Worm (Caenorhabditis elegans) whole organism, early embryonic: ENCODE data around the gene nhr-98.

Source experiments
- B0310.2 ChIP-seq: sonication (generic microtip); optimal IDR thresholded peaks from 2 replicates; lab custom pipeline; 2016; ENCODE audit warnings: mild to moderate bottlenecking, missing genetic modification characterization, missing compliant biosample characterization
- F13C5.2 ChIP-seq: sonication (generic microtip); optimal IDR thresholded peaks from 2 replicates; lab custom pipeline; 2017; ENCODE audit warnings: mild to moderate bottlenecking, missing genetic modification characterization, inconsistent platforms, missing compliant biosample characterization
- aly-1 ChIP-seq: sonication (generic microtip); optimal IDR thresholded peaks from 2 replicates; lab custom pipeline; 2016; ENCODE audit warnings: missing genetic modification characterization, missing compliant biosample characterization
- ama-1 ChIP-seq: fragments of 150-350 bp; optimal IDR thresholded peaks from 2 replicates; lab custom pipeline; 2014
- ceh-13 ChIP-seq: fragments of 200-800 bp; sonication (Bioruptor generic); optimal IDR thresholded peaks from 2 replicates; lab custom pipeline; 2018; ENCODE audit warnings: mild to moderate bottlenecking, missing genetic modification characterization, missing compliant biosample characterization
- flt-1 ChIP-seq: fragments of 200-800 bp; sonication (Bioruptor generic); IDR thresholded peaks from 2 replicates; pipeline ENCODE4 v1.3.6; 2022; ENCODE audit warnings: missing genetic modification characterization, missing compliant biosample characterization
- hmg-4 ChIP-seq: fragments of 200-800 bp; sonication (Bioruptor generic); optimal IDR thresholded peaks from 2 replicates; lab custom pipeline; 2018; ENCODE audit warnings: mild to moderate bottlenecking, missing genetic modification characterization, missing compliant biosample characterization
- scrt-1 ChIP-seq: fragments of 200-800 bp; sonication (Bioruptor generic); IDR thresholded peaks from 2 replicates; pipeline ENCODE4 v1.3.6; 2022; ENCODE audit warnings: missing genetic modification characterization, missing compliant biosample characterization
- sea-1 ChIP-seq: fragments of 200-800 bp; sonication (Bioruptor generic); conservative IDR thresholded peaks from 2 replicates; pipeline ENCODE4 v1.3.6; 2022; ENCODE audit warnings: missing genetic modification characterization, missing compliant biosample characterization
- tbx-11 ChIP-seq: fragments of 200-800 bp; sonication (Bioruptor generic); IDR thresholded peaks from 2 replicates; pipeline ENCODE4 v1.3.6; 2022; ENCODE audit warnings: missing genetic modification characterization, missing compliant biosample characterization
- tbx-37 ChIP-seq: fragments of 200-800 bp; sonication (Bioruptor generic); conservative IDR thresholded peaks from 2 replicates; pipeline ENCODE4 v1.3.6; 2022; ENCODE audit warnings: missing genetic modification reagents, missing genetic modification characterization, missing compliant biosample characterization
- tra-4 ChIP-seq: sonication (generic microtip); optimal IDR thresholded peaks from 2 replicates; lab custom pipeline; 2017; ENCODE audit warnings: missing genetic modification characterization, missing compliant biosample characterization

DNA sequence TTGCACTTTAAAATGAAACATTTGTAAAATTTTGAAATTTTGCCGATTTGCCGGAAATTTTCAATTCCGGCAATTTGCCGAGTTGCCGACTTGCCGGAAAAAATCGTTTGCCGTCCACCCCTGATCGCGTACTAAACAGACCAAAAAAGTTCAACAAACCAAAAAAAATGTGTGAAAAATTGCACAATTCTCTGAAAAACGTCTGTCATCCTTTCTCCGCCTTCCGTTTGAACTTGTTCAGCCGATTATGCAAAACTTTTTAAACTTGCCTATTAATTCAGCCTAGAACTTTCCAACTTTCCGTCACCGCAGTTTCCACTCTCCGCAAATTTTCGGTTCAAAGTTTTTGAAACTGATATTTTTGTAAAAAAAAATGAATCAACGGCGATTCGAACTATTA, 29.5 kb upstream of the nhr-98 start, which contains the start of gene B0554.5:
- no peak for TF ChIP-seq scrt-1 (GFP tag; lab: Robert Waterston, UW)
- TF ChIP-seq ceh-13 (GFP tag; lab: Kevin White, UChicago), result no peak
- no peak for TF ChIP-seq sea-1
- no peak for TF ChIP-seq tbx-11 (GFP tag; lab: Robert Waterston, UW)
- no peak for TF ChIP-seq B0310.2
- TF ChIP-seq ama-1 (lab: Kevin White, UChicago), result no peak
- no peak for TF ChIP-seq hmg-4 (GFP tag; lab: Kevin White, UChicago)
- TF ChIP-seq F13C5.2 (tag; lab: Kevin White, UChicago), result no peak
- no peak for TF ChIP-seq tbx-37 (GFP tag; lab: Robert Waterston, UW)
- no peak for TF ChIP-seq flt-1 (GFP tag; lab: Robert Waterston, UW)
- no peak for TF ChIP-seq tra-4 (tag; lab: Kevin White, UChicago)
- no peak for TF ChIP-seq aly-1
